Worm (Caenorhabditis elegans): ENCODE measurements around the gene tsp-20.

DNA sequence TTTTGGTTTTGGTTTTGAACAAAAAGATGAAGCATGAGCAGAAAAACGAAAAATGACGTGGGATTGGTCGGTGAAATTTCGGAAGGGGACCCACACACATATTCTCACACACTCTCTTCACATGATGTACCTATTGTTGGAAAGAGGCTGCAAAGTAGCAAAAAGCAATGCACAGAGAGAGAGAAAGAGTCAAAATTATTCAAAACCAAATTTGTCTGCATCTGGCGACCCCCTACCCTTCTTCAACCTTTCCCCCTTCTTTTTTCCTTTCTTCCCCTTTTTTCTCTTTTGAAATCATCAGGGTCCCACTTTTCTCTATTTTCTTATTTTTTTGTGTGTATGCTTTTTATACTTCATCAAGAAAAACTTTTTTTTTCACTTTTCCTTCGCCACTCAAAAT, 12.4 kb downstream of the tsp-20 start:
- no peak for TF ChIP-seq nhr-237 (tag; optimal IDR thresholded peaks at IDR 0.05)
- TF ChIP-seq nhr-12 (tag; optimal IDR thresholded peaks at IDR 0.05) = no peak
- TF ChIP-seq unc-62 (GFP tag; optimal IDR thresholded peaks at IDR 0.05) = no peak
- TF ChIP-seq blmp-1 (tag; optimal IDR thresholded peaks at IDR 0.05) = no peak
- TF ChIP-seq nhr-76 (tag; optimal IDR thresholded peaks at IDR 0.05) = no peak
- no peak for TF ChIP-seq unc-120 (tag; optimal IDR thresholded peaks at IDR 0.05; ENCODE audit: poor library complexity, severe bottlenecking)
